Fruit fly (Drosophila melanogaster): ENCODE measurements around the gene CG12773.

CG12773 gene

dm6 chrX:1353322-1354212 lies at the start of gene CG12773, which contains the start of gene CG11417:
TSS of gene CG12773 (minus strand) at chrX:1353981.
TSS of gene CG11417 (plus strand) at chrX:1354014.
- TF ChIP-seq cyc (GFP tag; optimal IDR thresholded peaks at IDR 0.05) (no peak), vri (GFP tag; optimal IDR thresholded peaks at IDR 0.05) (peak; percentile 35)

dm6 chrX:1399056-1400003 lies 45.5 kb upstream of the CG12773 start:
- TF ChIP-seq CG1621 (tag; optimal IDR thresholded peaks at IDR 0.05) (peak; percentile 52), CG10669 (GFP tag; optimal IDR thresholded peaks at IDR 0.05) (no peak), eg (GFP tag; IDR thresholded peaks at IDR 0.05) (peak; percentile 7; the same call in 1 of the 3 replicates), spab (GFP tag; optimal IDR thresholded peaks at IDR 0.05) (no peak), esn (GFP tag; optimal IDR thresholded peaks at IDR 0.05) (peak; percentile 27), CG34406 (GFP tag; optimal IDR thresholded peaks at IDR 0.05) (no peak), Eip78C (GFP tag) (peak; percentile 72), Sox14 (GFP tag; optimal IDR thresholded peaks at IDR 0.05) (peak; percentile 13), CG6808 (GFP tag; optimal IDR thresholded peaks at IDR 0.05) (no peak), CG10631 (GFP tag; optimal IDR thresholded peaks at IDR 0.05) (no peak), fd59A (GFP tag; optimal IDR thresholded peaks at IDR 0.05) (no peak), CG6792 (GFP tag; optimal IDR thresholded peaks at IDR 0.05) (no peak), Hr38 (GFP tag; optimal IDR thresholded peaks at IDR 0.05) (no peak), CG7368 (GFP tag; optimal IDR thresholded peaks at IDR 0.05) (peak; percentile 25), CG4318 (GFP tag; optimal IDR thresholded peaks at IDR 0.05) (no peak), CG11294 (GFP tag; IDR thresholded peaks at IDR 0.05) (no peak), pdm3 (GFP tag; optimal IDR thresholded peaks at IDR 0.05) (no peak), Gug (GFP tag; IDR thresholded peaks at IDR 0.05) (no peak), fkh (GFP tag; optimal IDR thresholded peaks at IDR 0.05) (no peak), salr (GFP tag; optimal IDR thresholded peaks at IDR 0.05) (no peak), Blimp-1 (GFP tag; optimal IDR thresholded peaks at IDR 0.05) (peak; percentile 100), CG6276 (GFP tag; optimal IDR thresholded peaks at IDR 0.05) (peak; percentile 13), CG3919 (GFP tag; optimal IDR thresholded peaks at IDR 0.05) (no peak), CG8632 (GFP tag; optimal IDR thresholded peaks at IDR 0.05) (no peak), OdsH (GFP tag; optimal IDR thresholded peaks at IDR 0.05) (no peak), CG8119 (GFP tag; IDR thresholded peaks at IDR 0.05) (peak; percentile 35; the same call in 2 of the 3 replicates), CG3032 (tag; optimal IDR thresholded peaks at IDR 0.05) (peak; percentile 5), cyc (GFP tag; optimal IDR thresholded peaks at IDR 0.05) (no peak), dsx (GFP tag; optimal IDR thresholded peaks at IDR 0.05; ENCODE audit: poor library complexity, severe bottlenecking) (no peak), CG32006 (GFP tag; optimal IDR thresholded peaks at IDR 0.05) (peak; percentile 28), CG6163 (GFP tag; IDR thresholded peaks at IDR 0.05) (no peak; the same call in 2 of the 3 replicates), CG11902 (GFP tag; optimal IDR thresholded peaks at IDR 0.05) (no peak), CG11762 (GFP tag; optimal IDR thresholded peaks at IDR 0.05; ENCODE audit: insufficient read depth) (no peak), CG31627 (GFP tag; optimal IDR thresholded peaks at IDR 0.05) (no peak), dac (GFP tag; optimal IDR thresholded peaks at IDR 0.05) (peak; percentile 32), Sox15 (GFP tag; optimal IDR thresholded peaks at IDR 0.05) (no peak), topi (GFP tag; optimal IDR thresholded peaks at IDR 0.05) (no peak), Sox102F (GFP tag; optimal IDR thresholded peaks at IDR 0.05) (no peak), CG6854 (GFP tag; optimal IDR thresholded peaks at IDR 0.05) (peak; percentile 100), CG16779 (tag; optimal IDR thresholded peaks at IDR 0.05) (no peak), Smox (GFP tag; optimal IDR thresholded peaks at IDR 0.05) (no peak), Hr4 (GFP tag; optimal IDR thresholded peaks at IDR 0.05) (no peak), fd85E (GFP tag; optimal IDR thresholded peaks at IDR 0.05) (no peak), Ets21C (GFP tag; optimal IDR thresholded peaks at IDR 0.05) (no peak), vri (GFP tag; optimal IDR thresholded peaks at IDR 0.05) (no peak)

Data from whole organism, prepupa.